Worm (Caenorhabditis elegans): ENCODE data around the gene irld-17.

DNA sequence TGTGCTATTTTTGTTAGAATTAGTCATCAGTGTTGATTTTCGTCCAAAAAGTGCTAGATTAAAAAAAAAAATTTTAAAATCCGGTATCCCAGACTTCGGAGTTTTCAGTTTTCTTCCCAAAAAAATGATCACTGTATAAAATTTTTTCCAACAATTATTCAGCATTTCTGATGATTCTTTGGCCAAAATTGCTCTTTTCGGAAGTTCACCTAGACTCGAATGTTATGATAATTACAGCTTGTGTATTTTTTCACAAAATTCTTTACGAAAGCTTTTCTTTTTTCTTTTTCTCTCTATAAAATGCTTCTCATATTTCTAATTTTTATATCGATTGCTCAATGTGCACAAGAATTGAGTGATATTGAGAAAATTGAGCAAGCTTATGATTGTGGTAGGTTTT, at the start of gene irld-17:
- TF ChIP-seq dao-5 (tag; optimal IDR thresholded peaks at IDR 0.05) (no peak), him-1 (tag; optimal IDR thresholded peaks at IDR 0.05) (no peak)

All from whole organism, L4/young adult.